Fruit fly (Drosophila melanogaster) whole organism, larva: ENCODE results near the gene CG15864.

Experiments used
- noc ChIP-seq: fragments of 200-800 bp; sonication (Bioruptor generic); optimal IDR thresholded peaks from 3 replicates; lab custom pipeline; 2019; ENCODE audit warnings: missing biosample characterization, mild to moderate bottlenecking, missing genetic modification characterization, moderate library complexity

Gene CG15864

DNA sequence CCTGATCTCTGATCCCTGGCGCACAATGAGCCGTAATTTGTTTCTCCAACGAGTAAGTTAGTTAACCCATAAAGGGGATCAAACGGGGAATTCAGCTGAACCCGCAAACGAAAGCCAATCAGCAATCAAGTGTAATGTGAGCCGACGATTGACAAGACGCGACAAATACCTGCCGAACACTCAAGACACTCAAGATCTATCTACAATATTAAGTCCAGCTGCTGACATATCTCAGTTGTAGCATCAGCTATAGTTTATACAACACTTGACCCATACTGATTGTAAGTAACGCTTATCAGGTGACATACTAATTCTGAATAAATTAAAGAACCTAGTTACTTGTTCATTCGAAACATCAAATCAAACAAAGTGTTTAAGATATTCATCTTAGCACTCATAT, 20.9 kb upstream of the CG15864 start:
- no peak for TF ChIP-seq noc

DNA sequence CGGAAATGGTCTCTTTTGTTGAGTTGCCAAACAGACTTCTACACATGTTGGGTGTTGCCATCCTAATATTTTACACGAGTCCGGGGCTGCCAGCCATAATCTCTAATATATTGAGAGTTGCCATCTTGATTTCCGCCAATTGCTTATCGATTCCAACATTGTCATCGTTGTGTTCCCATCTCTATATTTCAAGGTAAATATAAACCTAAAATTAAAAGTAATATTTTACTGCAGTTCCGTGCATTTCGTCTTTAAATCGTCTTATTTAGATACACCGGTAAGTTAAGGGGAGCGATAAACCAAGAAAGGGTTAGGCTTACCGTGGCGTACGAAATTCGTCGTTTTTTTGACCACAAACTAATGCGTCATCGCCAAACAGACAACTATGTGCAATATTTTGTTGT, 14.9 kb upstream of the CG15864 start, which contains the start of gene PolI:
PolI (plus strand) TSS at position 138 of the 404 bp plus-strand sequence.
- no peak for TF ChIP-seq noc

DNA sequence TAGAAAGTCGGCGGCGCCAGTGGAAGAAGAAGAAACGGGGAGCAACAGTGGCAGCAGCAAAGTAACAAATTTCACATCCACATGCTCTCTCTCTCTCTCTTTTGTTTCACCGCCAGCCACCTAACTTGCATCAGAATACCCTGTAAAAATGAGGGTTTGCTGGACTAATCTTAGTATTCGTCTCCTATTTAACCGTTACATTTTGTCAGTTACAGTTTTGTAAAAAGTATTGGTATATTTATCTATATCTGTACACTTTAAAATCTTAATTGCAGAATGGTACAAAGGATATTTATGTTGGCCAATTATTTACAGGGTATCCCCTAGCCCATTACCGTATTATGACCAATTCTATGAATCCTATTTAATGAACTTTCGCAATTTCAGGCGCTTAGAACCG, 14.4 kb upstream of the CG15864 start:
- TF ChIP-seq noc = no peak

DNA sequence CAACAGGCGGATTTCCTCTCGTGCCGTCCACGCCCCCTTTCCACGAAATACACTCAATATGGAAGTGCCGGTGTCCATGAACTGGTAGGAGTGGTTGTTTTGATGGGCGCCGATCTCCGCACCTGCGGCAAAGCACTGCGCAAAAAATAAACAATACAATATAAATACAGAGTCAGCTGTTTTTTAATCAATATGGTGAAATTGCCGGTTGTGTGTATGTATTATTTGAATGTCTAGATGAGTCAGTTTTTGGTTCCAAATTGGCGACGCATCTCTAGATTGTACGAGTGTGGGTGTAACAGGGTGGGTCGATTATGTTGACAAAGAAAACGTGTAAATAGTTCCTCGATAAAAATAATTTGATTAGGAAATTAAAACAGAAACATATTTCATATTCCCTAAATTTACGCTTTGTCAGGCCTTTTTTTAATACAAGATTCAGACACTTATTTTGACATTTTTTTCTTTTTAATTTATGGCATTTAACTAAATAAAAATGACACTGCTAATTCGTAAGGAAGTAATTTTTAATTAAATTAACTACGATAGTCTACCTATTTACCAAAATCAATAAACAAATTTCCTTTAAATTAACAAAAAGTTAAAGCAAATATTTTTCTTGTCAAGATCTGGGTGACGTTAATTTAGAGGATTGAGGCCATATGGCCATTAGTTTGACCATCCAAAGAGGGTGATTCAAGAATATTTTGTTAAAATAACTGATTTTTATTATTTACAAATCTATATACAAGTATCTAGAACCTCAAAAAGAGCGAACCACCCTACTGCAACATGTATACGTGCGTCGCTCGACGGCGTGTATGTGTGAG, 8.6 kb upstream of the CG15864 start:
- peak; percentile 93 for TF ChIP-seq noc

DNA sequence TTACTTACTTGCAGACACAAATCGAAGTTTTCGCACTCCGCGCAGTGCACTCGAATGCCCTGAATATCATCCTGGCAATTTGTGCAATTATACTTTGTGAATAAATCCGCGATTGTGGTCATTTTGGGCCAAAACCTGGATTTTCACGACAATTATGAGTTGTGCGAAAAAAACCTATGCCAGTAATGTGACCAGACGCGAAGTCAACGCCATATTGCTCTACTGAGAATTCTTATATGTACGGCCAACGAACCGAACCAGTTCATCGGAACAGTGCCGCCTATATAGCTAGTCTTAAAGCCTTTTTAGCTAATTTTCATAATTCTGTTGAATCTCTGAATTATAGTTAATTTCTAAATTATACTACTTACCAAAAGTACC, 7.9 kb upstream of the CG15864 start, which contains the start of gene Ada2b:
Ada2b (minus strand) TSS at position 214 of the 381 bp plus-strand sequence.
- TF ChIP-seq noc = no peak

DNA sequence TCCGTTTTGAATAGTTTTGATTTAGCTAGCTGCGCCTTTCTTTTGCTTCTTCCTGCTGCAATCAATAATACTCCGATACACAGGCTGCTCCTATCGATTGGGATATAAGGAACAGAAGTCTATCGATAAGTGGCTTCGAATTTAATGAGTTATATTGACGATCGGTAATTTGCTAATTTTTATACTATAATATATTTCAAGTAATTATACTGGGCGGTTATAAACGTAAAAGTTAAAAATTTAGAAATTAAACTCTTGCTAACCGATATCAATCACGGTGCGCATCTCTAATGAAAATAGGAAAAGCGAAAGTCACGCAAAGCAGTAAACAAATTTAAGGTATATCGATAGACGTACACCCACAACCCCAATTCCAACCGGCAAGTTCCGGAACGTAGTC, 4.5 kb upstream of the CG15864 start, which contains the start of the genes CG9636, CG18749 and CG33722:
CG9636 (minus strand) TSS at position 73 of the 400 bp plus-strand sequence.
CG18749 (plus strand) TSS at position 336 of the 400 bp plus-strand sequence.
CG33722 (plus strand) TSS at position 336 of the 400 bp plus-strand sequence.
- peak; percentile 74 for TF ChIP-seq noc

DNA sequence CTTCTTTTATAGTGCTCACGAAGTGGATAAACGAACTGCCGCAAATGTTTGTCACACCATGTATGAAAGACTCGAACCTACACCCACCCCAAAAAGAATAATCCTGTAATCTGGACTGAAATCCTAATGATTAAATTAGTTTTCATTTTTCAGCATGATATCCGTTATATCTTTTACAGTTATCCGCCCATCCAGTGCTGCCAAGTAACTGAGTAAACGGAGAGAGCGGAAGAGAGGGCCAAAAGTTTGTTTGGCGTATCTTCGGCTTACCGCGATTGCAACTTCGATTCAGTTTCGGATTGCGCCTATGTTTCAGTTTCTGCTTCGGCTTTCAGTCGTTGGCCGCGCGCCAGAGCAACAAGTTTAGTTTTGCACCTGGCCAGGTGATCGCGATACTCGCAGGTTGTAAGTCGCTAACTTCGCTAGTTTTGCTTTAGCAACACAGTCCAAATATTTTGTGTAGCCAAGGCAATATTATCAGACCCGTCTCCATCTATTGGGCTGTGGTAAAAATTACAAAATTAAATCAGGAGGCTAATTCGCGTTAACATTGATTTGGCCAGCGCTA, 2.0 kb downstream of the CG15864 start, which contains the start of gene mtg:
mtg (plus strand) TSS at position 332 of the 568 bp plus-strand sequence.
- TF ChIP-seq noc = no peak

DNA sequence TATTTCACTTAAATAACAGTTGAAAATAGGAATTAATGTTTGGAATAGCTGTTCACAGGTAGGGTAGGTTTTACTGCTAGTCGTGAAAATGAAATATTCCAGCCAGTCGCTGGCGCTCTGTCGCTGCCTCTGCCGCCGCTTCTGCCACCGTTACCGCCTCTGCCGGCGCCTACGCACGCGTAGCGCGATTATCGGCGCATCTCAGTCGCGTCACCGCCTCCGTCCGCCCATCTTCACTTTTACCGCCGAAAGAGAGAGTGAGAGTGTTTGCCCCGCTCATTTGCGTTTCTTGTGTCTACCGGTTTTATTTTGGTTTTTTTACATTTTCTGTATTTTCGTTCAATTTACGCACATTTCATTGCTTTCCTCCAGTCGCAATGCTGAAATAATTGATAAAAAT, 3.3 kb downstream of the CG15864 start:
- no peak for TF ChIP-seq noc

DNA sequence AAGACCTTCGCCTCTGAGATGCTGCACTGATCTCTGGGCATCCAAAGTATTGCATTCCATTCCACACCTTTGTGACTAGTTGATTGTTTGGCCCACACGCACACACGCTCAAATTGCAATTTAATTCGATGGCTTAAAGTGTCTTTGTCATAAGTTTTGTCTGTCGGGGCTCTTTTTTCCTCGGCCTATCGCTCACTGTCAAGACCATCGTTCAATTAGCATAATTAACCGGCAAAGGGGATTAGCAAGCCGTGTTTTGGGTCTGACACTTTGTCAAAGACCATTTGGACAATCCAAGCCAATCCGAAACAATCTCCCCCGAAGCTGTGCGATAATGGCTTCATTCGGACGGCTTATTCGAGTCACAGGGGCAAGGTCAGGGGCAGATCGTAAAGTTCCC, 6.1 kb downstream of the CG15864 start:
- TF ChIP-seq noc = no peak

DNA sequence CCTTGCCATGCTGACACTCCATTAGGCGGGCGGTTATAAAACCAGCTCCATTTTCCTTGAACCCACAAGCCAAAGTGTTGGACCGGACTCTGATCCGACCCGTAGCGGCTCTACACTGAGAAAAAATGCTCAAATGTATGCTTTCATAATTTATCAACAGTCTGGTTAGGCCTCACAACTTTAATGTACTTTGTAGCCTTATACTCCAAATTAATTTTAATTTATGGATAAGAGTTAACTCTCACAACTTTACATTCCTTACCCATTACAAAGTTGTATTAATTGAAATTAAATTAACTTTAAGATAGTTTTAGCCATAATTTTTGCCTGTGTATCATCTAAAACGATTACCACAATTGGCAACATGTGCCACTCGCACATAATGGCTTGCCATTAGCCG, 7.8 kb downstream of the CG15864 start:
- TF ChIP-seq noc = no peak

DNA sequence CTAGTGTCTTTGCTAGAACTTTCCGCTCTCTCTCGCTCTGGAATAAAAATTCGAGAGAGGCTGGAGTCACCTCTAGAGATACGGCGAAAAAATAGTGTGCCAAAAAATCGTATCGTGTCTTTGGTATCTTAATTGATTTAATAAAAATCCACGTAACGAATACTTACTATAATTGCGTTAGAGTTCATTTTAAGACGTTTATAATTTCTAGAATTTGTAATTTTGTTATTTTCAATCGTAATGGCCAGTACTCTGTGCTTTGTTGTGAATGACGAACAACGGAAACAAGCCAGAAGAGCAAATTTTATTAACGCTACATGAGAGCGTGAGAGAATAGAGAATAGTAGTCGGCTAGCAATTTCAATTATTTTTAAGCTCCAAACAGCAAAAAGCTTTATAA, 13.4 kb downstream of the CG15864 start:
- TF ChIP-seq noc = no peak

DNA sequence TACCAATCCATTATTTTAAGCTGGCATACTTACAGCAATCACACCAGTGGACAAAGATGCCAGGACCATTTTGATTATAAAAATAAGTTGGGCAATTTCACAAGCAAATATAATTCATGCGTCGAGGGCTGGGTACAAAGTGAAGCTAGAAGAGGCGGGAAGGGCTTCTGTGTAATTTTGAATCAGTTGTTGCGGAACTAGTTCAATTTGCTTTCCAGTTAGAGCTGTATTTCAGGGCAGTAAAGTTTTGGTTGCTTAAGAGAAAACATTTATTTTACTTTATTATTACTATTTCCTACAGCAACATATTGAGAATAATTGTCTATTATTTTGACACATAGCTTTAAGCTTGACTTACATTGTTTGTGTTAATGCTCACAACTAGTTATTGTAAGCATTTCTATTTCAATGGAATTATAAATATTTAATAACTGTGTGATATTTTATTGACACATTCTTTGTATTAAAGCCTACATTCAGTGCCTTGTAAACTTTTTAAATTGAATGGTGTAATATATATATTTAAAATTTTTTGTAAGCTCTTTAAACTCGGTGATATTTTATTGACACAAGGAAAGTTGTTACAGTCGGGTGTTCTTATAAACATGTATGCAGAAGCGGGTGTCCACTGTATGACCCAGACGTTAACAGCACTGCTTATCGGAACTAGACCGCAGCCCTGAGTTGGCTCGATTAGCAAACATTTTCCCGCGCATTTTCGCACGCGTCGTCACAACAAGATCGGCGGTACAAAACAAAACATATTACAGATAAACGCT, 16.3 kb downstream of the CG15864 start, which contains the start of the genes RPA1 and Mcm2:
RPA1 (minus strand) TSS at position 150 of the 779 bp plus-strand sequence.
Mcm2 (plus strand) TSS at position 669 of the 779 bp plus-strand sequence.
- peak; percentile 81 for TF ChIP-seq noc

DNA sequence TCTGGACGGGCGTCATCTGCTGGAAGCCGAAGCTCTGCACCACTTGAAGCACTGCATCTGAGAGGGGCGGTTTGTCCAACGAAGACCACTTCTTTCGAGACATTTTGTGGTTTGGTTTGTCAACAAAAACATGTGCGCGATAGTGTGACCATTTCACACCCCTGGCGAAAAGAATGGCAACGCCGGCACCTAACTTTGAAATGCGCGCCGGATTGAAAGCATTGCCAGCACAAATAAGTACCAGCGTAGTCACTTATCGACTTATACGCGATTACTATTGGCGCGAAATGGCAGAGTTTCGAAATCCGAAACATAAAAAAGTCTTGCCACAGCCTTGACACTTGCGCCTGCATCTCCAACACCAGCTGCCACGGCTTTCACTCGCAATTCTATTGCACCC, 21.5 kb downstream of the CG15864 start, which contains the start of gene CG9630:
CG9630 (minus strand) TSS at position 157 of the 400 bp plus-strand sequence.
- TF ChIP-seq noc = no peak

DNA sequence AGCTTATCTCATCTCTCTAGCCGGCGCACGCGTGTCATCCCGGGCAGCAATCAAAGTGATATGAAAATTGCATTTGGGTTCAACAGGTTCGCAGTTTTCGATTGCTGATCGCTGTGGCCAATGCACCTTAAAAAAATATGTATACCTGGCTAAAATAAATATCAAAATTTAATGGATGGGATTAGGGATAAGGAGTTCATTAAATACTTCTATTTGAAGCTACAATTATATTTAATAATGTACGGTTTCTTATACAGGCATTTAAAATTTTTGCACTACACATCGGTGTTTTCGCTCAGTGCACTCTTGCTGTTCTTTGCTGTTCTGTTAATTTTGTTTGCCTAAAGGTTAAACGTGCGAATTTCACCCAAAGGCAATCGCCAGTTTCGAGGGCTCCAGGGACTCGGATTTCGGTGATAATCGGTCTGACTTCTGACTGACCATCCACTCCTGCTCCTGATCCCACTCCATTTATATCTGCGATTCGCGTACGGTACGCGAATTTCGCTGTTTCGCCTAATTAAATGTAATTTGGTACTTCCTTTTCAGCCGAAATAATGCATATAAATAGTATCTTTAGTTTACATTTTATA, 24.4 kb downstream of the CG15864 start:
- no peak for TF ChIP-seq noc

DNA sequence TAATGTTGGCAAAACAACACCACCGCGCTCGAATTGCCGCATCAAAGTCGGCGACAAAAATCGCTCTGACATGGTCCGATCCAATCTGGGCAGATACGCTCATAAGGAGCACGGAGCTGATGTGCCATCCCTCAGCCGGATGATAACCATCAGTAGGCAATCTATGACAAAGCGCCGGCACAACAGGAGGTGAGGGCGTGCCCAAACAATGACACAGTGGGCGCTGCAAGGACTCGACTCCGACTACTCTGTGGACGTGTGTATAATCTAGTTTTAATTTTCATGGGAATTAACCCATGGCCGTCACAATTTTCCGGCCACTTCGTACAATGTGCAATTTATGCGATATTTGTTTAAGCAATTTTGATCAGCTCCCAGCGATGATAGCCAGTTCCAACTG, 26.8 kb downstream of the CG15864 start:
- TF ChIP-seq noc = no peak
